Fruit fly (Drosophila melanogaster) whole organism, embryonic: ENCODE measurements around the gene Pink1.

Experiments
- Adf1 ChIP-seq: fragments of 200-800 bp; sonication (Bioruptor generic); IDR thresholded peaks from 2 replicates; pipeline ENCODE4 v1.3.6; 2022; ENCODE audit warnings: missing biosample characterization, missing genetic modification characterization
- Asciz ChIP-seq: fragments of 200-800 bp; sonication (Bioruptor generic); optimal IDR thresholded peaks from 2 replicates; lab custom pipeline; 2017; ENCODE audit warnings: missing biosample characterization, mild to moderate bottlenecking, missing genetic modification characterization, missing genetic modification reagents
- CG10274 ChIP-seq: fragments of 200-800 bp; sonication (Bioruptor generic); optimal IDR thresholded peaks from 3 replicates; lab custom pipeline; 2017; ENCODE audit warnings: missing biosample characterization, mild to moderate bottlenecking, missing genetic modification characterization
- CG10543 ChIP-seq: fragments of 200-800 bp; sonication (Bioruptor generic); optimal IDR thresholded peaks from 3 replicates; lab custom pipeline; 2017; ENCODE audit warnings: missing biosample characterization, mild to moderate bottlenecking, missing genetic modification characterization, moderate library complexity
- CG10959 ChIP-seq: fragments of 200-800 bp; sonication (Bioruptor generic); IDR thresholded peaks from 2 replicates; pipeline ENCODE4 v1.3.6; 2022; ENCODE audit warnings: missing biosample characterization, missing genetic modification characterization
- CG11247 ChIP-seq: fragments of 200-800 bp; sonication (Bioruptor generic); IDR thresholded peaks from 2 replicates; pipeline ENCODE4 v1.3.6; 2022; ENCODE audit warnings: missing biosample characterization, missing genetic modification characterization
- CG12104 ChIP-seq: fragments of 200-800 bp; sonication (Bioruptor generic); optimal IDR thresholded peaks from 3 replicates; lab custom pipeline; 2016; ENCODE audit warnings: missing biosample characterization, missing genetic modification characterization
- CG12299 ChIP-seq: fragments of 200-800 bp; sonication (Bioruptor generic); optimal IDR thresholded peaks from 2 replicates; lab custom pipeline; 2018; ENCODE audit warnings: missing biosample characterization, mild to moderate bottlenecking, missing genetic modification characterization
- CG17328 ChIP-seq: fragments of 200-800 bp; sonication (Bioruptor generic); IDR thresholded peaks from 2 replicates; pipeline ENCODE4 v1.3.6; 2022; ENCODE audit warnings: missing biosample characterization, missing genetic modification characterization
- CG17612 ChIP-seq: fragments of 200-800 bp; sonication (Bioruptor generic); IDR thresholded peaks from 2 replicates; pipeline ENCODE4 v1.3.6; 2022; ENCODE audit warnings: missing biosample characterization, missing genetic modification characterization
- CG17829 ChIP-seq: fragments of 200-800 bp; optimal IDR thresholded peaks from 2 replicates; lab custom pipeline; 2019; ENCODE audit warnings: missing biosample characterization, mild to moderate bottlenecking, missing genetic modification characterization, moderate library complexity
- CG18599 ChIP-seq: fragments of 200-800 bp; sonication (Bioruptor generic); optimal IDR thresholded peaks from 3 replicates; lab custom pipeline; 2017; ENCODE audit warnings: missing biosample characterization, missing genetic modification characterization, mild to moderate bottlenecking, moderate library complexity, missing genetic modification reagents
- CG2875 ChIP-seq: fragments of 200-800 bp; sonication (Bioruptor generic); optimal IDR thresholded peaks from 2 replicates; lab custom pipeline; 2017; ENCODE audit warnings: missing biosample characterization, mild to moderate bottlenecking, missing genetic modification characterization, missing genetic modification reagents
- CG4282 ChIP-seq: fragments of 200-800 bp; sonication (Bioruptor generic); optimal IDR thresholded peaks from 2 replicates; lab custom pipeline; 2016; ENCODE audit warnings: missing biosample characterization, missing genetic modification characterization
- CG5245 ChIP-seq: fragments of 200-800 bp; sonication (Bioruptor generic); optimal IDR thresholded peaks from 3 replicates; lab custom pipeline; 2016; ENCODE audit warnings: missing biosample characterization, missing genetic modification characterization
- CG8388 ChIP-seq: fragments of 200-800 bp; sonication (Bioruptor generic); optimal IDR thresholded peaks from 2 replicates; lab custom pipeline; 2019; ENCODE audit warnings: missing biosample characterization, mild to moderate bottlenecking, missing genetic modification characterization, moderate library complexity
- CG9876 ChIP-seq: fragments of 200-800 bp; sonication (Bioruptor generic); optimal IDR thresholded peaks from 2 replicates; lab custom pipeline; 2016; ENCODE audit warnings: missing biosample characterization, missing genetic modification characterization
- D ChIP-seq, 2 experiments: fragments of 200-800 bp in 1 of 2; fragments of >200 bp in 1 of 2; sonication (Bioruptor generic) in 1 of 2; optimal IDR thresholded peaks; 2 replicates in 1 of 2; 3 replicates in 1 of 2; lab custom pipeline; 2017; ENCODE audit warnings: mild to moderate bottlenecking in 1 of 2, missing biosample characterization in 1 of 2, missing genetic modification characterization in 1 of 2, missing genetic modification reagents in 1 of 2
- HHEX ChIP-seq: fragments of 200-800 bp; sonication (Bioruptor generic); optimal IDR thresholded peaks from 3 replicates; lab custom pipeline; 2017; ENCODE audit warnings: missing biosample characterization, mild to moderate bottlenecking, missing genetic modification characterization, missing genetic modification reagents
- HLH4C ChIP-seq: fragments of 200-800 bp; sonication (Bioruptor generic); IDR thresholded peaks from 3 replicates; pipeline ENCODE4 v1.3.6; 2022; ENCODE audit warnings: missing biosample characterization, missing genetic modification characterization; ENCODE audit not compliant: partially characterized antibody
- Lim3 ChIP-seq: fragments of 200-800 bp; sonication (Bioruptor generic); IDR thresholded peaks from 2 replicates; pipeline ENCODE4 v1.3.6; 2022; ENCODE audit warnings: missing biosample characterization, missing genetic modification characterization
- Mad ChIP-seq: fragments of 200-800 bp; sonication (Bioruptor generic); optimal IDR thresholded peaks from 2 replicates; lab custom pipeline; 2016; ENCODE audit warnings: missing biosample characterization, missing genetic modification characterization
- Max ChIP-seq: fragments of 200-800 bp; sonication (Bioruptor generic); optimal IDR thresholded peaks from 2 replicates; lab custom pipeline; 2016; ENCODE audit warnings: missing biosample characterization, mild to moderate bottlenecking, missing genetic modification characterization
- Poxn ChIP-seq: fragments of 200-800 bp; sonication (Bioruptor generic); IDR thresholded peaks from 2 replicates; pipeline ENCODE4 v1.3.6; 2022; ENCODE audit warnings: missing biosample characterization, missing genetic modification characterization
- Rfx ChIP-seq: fragments of 200-800 bp; sonication (Bioruptor generic); IDR thresholded peaks from 2 replicates; pipeline ENCODE4 v1.3.6; 2022; ENCODE audit warnings: missing biosample characterization, missing genetic modification characterization
- abd-A ChIP-seq: fragments of 200-800 bp; sonication (Bioruptor generic); optimal IDR thresholded peaks from 3 replicates; lab custom pipeline; 2019; ENCODE audit warnings: missing biosample characterization, mild to moderate bottlenecking, missing genetic modification characterization, moderate library complexity
- amos ChIP-seq: fragments of 200-800 bp; sonication (Bioruptor generic); IDR thresholded peaks from 2 replicates; pipeline ENCODE4 v1.3.6; 2022; ENCODE audit warnings: missing biosample characterization, missing genetic modification characterization; ENCODE audit not compliant: partially characterized antibody
- caup ChIP-seq: fragments of 200-800 bp; sonication (Bioruptor generic); optimal IDR thresholded peaks from 3 replicates; lab custom pipeline; 2017; ENCODE audit warnings: missing biosample characterization, mild to moderate bottlenecking, missing genetic modification characterization, moderate library complexity; ENCODE audit not compliant: severe bottlenecking
- chn ChIP-seq: fragments of 200-800 bp; sonication (Bioruptor generic); optimal IDR thresholded peaks from 2 replicates; lab custom pipeline; 2016; ENCODE audit warnings: missing biosample characterization, missing genetic modification characterization
- corto ChIP-seq: fragments of 200-800 bp; sonication (Bioruptor generic); optimal IDR thresholded peaks from 2 replicates; lab custom pipeline; 2016; ENCODE audit warnings: missing biosample characterization, mild to moderate bottlenecking, missing genetic modification characterization, moderate library complexity
- crp ChIP-seq, 2 experiments: fragments of 200-800 bp; sonication (Bioruptor generic); optimal IDR thresholded peaks; 2 replicates in 1 of 2; 3 replicates in 1 of 2; lab custom pipeline; 2017; ENCODE audit warnings: missing biosample characterization in 2 of 2, missing genetic modification characterization in 2 of 2, mild to moderate bottlenecking in 1 of 2, moderate library complexity in 1 of 2
- da ChIP-seq: fragments of 200-800 bp; sonication (Bioruptor generic); optimal IDR thresholded peaks from 2 replicates; lab custom pipeline; 2016; ENCODE audit warnings: missing biosample characterization, missing genetic modification characterization
- en ChIP-seq: fragments of 200-800 bp; sonication (Bioruptor generic); optimal IDR thresholded peaks from 2 replicates; lab custom pipeline; 2016; ENCODE audit warnings: missing biosample characterization, missing genetic modification characterization
- esg ChIP-seq: fragments of 200-800 bp; sonication (Bioruptor generic); conservative IDR thresholded peaks from 2 replicates; pipeline ENCODE4 v1.3.6; 2022; ENCODE audit warnings: missing biosample characterization, missing genetic modification characterization
- fd102C ChIP-seq: fragments of 200-800 bp; sonication (Bioruptor generic); optimal IDR thresholded peaks from 2 replicates; lab custom pipeline; 2018; ENCODE audit warnings: missing biosample characterization, mild to moderate bottlenecking, missing genetic modification characterization, moderate library complexity
- ftz-f1 ChIP-seq: fragments of 200-800 bp; sonication (Bioruptor generic); optimal IDR thresholded peaks from 2 replicates; lab custom pipeline; 2016; ENCODE audit warnings: missing biosample characterization, missing genetic modification characterization
- hkb ChIP-seq, 2 experiments: fragments of 200-800 bp in 1 of 2; fragments of >200 bp in 1 of 2; sonication (Bioruptor generic) in 1 of 2; IDR thresholded peaks in 1 of 2; optimal IDR thresholded peaks in 1 of 2; 2 replicates each; pipeline versions ENCODE4 v1.3.6 to Lab custom; 2017 to 2022; ENCODE audit warnings: missing biosample characterization in 1 of 2, missing genetic modification characterization in 1 of 2
- kah ChIP-seq: fragments of 200-800 bp; sonication (Bioruptor generic); optimal IDR thresholded peaks from 2 replicates; lab custom pipeline; 2018; ENCODE audit warnings: missing biosample characterization, mild to moderate bottlenecking, missing genetic modification characterization
- kay ChIP-seq: fragments of 200-800 bp; sonication (Bioruptor generic); optimal IDR thresholded peaks from 2 replicates; lab custom pipeline; 2016; ENCODE audit warnings: missing biosample characterization, missing genetic modification characterization
- org-1 ChIP-seq: fragments of 200-800 bp; sonication (Bioruptor generic); optimal IDR thresholded peaks from 2 replicates; lab custom pipeline; 2017; ENCODE audit warnings: missing biosample characterization, missing genetic modification characterization
- ro ChIP-seq: fragments of 200-800 bp; sonication (Bioruptor generic); IDR thresholded peaks from 2 replicates; pipeline ENCODE4 v1.3.6; 2022; ENCODE audit warnings: missing biosample characterization, missing genetic modification characterization
- sc ChIP-seq, 3 experiments: fragments of >200 bp in 2 of 3; fragments of 200-800 bp in 1 of 3; sonication (Bioruptor generic) in 1 of 3; optimal IDR thresholded peaks; 2 replicates in 2 of 3; 3 replicates in 1 of 3; lab custom pipeline; 2017; ENCODE audit warnings: mild to moderate bottlenecking in 1 of 3, missing biosample characterization in 1 of 3, missing genetic modification characterization in 1 of 3, missing genetic modification reagents in 1 of 3
- sens-2 ChIP-seq: fragments of 200-800 bp; sonication (Bioruptor generic); IDR thresholded peaks from 2 replicates; pipeline ENCODE4 v1.3.6; 2022; ENCODE audit warnings: missing biosample characterization, missing genetic modification characterization
- sna ChIP-seq: fragments of 200-800 bp; sonication (Bioruptor generic); IDR thresholded peaks from 2 replicates; pipeline ENCODE4 v1.3.6; 2022; ENCODE audit warnings: missing biosample characterization, missing genetic modification characterization; ENCODE audit not compliant: partially characterized antibody
- sr ChIP-seq: fragments of 200-800 bp; sonication (Bioruptor generic); IDR thresholded peaks from 3 replicates; pipeline ENCODE4 v1.3.6; 2022; ENCODE audit warnings: missing biosample characterization, missing genetic modification characterization
- unpg ChIP-seq: fragments of 200-800 bp; sonication (Bioruptor generic); optimal IDR thresholded peaks from 3 replicates; lab custom pipeline; 2018; ENCODE audit warnings: missing biosample characterization, mild to moderate bottlenecking, missing genetic modification characterization, moderate library complexity
- usp ChIP-seq: fragments of >200 bp; optimal IDR thresholded peaks from 2 replicates; lab custom pipeline; 2017; ENCODE audit warnings: missing biosample characterization, missing genetic modification characterization
- vnd ChIP-seq: fragments of 200-800 bp; sonication (Bioruptor generic); IDR thresholded peaks from 3 replicates; pipeline ENCODE4 v1.3.6; 2022; ENCODE audit warnings: missing biosample characterization, missing genetic modification characterization; ENCODE audit not compliant: partially characterized antibody

Pink1 gene

dm6 chrX:6642593-6643257 lies 40.9 kb upstream of the Pink1 start:
- TF ChIP-seq fd102C (no peak), abd-A (tag; lab: Kevin White, UChicago) (no peak), Rfx (GFP tag; lab: Robert Waterston, UW) (no peak), en (no peak), esg (0 out of 2 replicates have a peak, but pooled peaks have one; percentile 7), CG18599 (GFP tag; lab: Kevin White, UChicago) (peak; percentile 17), CG10274 (no peak), kah (GFP tag; lab: Kevin White, UChicago) (no peak), sna (GFP tag; lab: Robert Waterston, UW) (no peak), Poxn (GFP tag; lab: Robert Waterston, UW) (no peak), CG17829 (peak; percentile 44), caup (no peak), CG11247 (GFP tag; lab: Robert Waterston, UW) (no peak), sr (GFP tag; lab: Robert Waterston, UW) (no peak), CG17612 (no peak), vnd (no peak), CG17328 (GFP tag; lab: Robert Waterston, UW) (peak; percentile 49; the same call in 1 of the 2 replicates), Adf1 (no peak), Asciz (GFP tag; lab: Kevin White, UChicago) (peak; percentile 1), CG12104 (GFP tag; lab: Kevin White, UChicago) (no peak), da (GFP tag; lab: Kevin White, UChicago) (no peak), CG5245 (GFP tag; lab: Kevin White, UChicago) (no peak), D (optimal IDR thresholded peaks at IDR 0.05; lab: Kevin White, UChicago) (no peak), D (GFP tag; optimal IDR thresholded peaks at IDR 0.05; lab: Kevin White, UChicago) (peak; percentile 22), crp (GFP tag; optimal IDR thresholded peaks at IDR 0.05; lab: Kevin White, UChicago) (no peak), Max (GFP tag; lab: Kevin White, UChicago) (no peak), Mad (GFP tag; lab: Kevin White, UChicago) (no peak), kay (GFP tag; lab: Kevin White, UChicago) (no peak), sc (optimal IDR thresholded peaks at IDR 0.05; lab: Kevin White, UChicago) (no peak), sc (GFP tag; optimal IDR thresholded peaks at IDR 0.05; lab: Kevin White, UChicago) (peak; percentile 21), CG2875 (GFP tag; lab: Kevin White, UChicago) (no peak), amos (GFP tag; lab: Robert Waterston, UW) (no peak), sens-2 (GFP tag; lab: Robert Waterston, UW) (no peak), chn (peak; percentile 0), CG8388 (peak; percentile 40), CG4282 (GFP tag; lab: Kevin White, UChicago) (no peak), hkb (optimal IDR thresholded peaks at IDR 0.05; lab: Kevin White, UChicago) (no peak), hkb (GFP tag; IDR thresholded peaks at IDR 0.05; lab: Robert Waterston, UW) (peak; percentile 61; the same call in 1 of the 2 replicates), CG10959 (GFP tag; lab: Robert Waterston, UW) (no peak), ftz-f1 (GFP tag; lab: Kevin White, UChicago) (no peak), CG9876 (GFP tag; lab: Kevin White, UChicago) (no peak), corto (no peak), ro (GFP tag; lab: Robert Waterston, UW) (no peak), HHEX (GFP tag; lab: Kevin White, UChicago) (no peak), org-1 (GFP tag; lab: Kevin White, UChicago) (no peak), usp (GFP tag; lab: Kevin White, UChicago) (no peak), HLH4C (GFP tag; lab: Robert Waterston, UW) (no peak), CG12299 (tag; lab: Kevin White, UChicago) (no peak), Lim3 (GFP tag; lab: Robert Waterston, UW) (no peak), unpg (GFP tag; lab: Kevin White, UChicago) (peak; percentile 53), CG10543 (GFP tag; lab: Kevin White, UChicago) (no peak)
